Worm (Caenorhabditis elegans) whole organism, late embryonic: ENCODE results near the gene F56D3.1.

Source experiments
- C38D4.7 ChIP-seq: fragments of 200-800 bp; sonication (Bioruptor generic); optimal IDR thresholded peaks from 2 replicates; lab custom pipeline; 2018; ENCODE audit warnings: mild to moderate bottlenecking, missing genetic modification characterization, moderate library complexity, missing compliant biosample characterization
- Y22D7AL.16 ChIP-seq: sonication (generic microtip); optimal IDR thresholded peaks from 2 replicates; lab custom pipeline; 2016; ENCODE audit warnings: missing genetic modification characterization, missing compliant biosample characterization
- ceh-2 ChIP-seq: sonication (generic microtip); optimal IDR thresholded peaks from 2 replicates; lab custom pipeline; 2016; ENCODE audit warnings: missing genotype, missing genetic modification characterization, missing compliant biosample characterization
- ceh-24 ChIP-seq: sonication (generic microtip); optimal IDR thresholded peaks from 2 replicates; lab custom pipeline; 2016; ENCODE audit warnings: mild to moderate bottlenecking, missing genetic modification characterization, missing compliant biosample characterization
- ceh-30 ChIP-seq: fragments of 150-350 bp; optimal IDR thresholded peaks from 2 replicates; lab custom pipeline; 2014; ENCODE audit warnings: missing biosample characterization, missing genetic modification characterization
- ceh-31 ChIP-seq: sonication (generic microtip); optimal IDR thresholded peaks from 2 replicates; lab custom pipeline; 2016; ENCODE audit warnings: missing genetic modification characterization, missing compliant biosample characterization
- ceh-34 ChIP-seq: sonication (generic microtip); optimal IDR thresholded peaks from 2 replicates; lab custom pipeline; 2016; ENCODE audit warnings: mild to moderate bottlenecking, missing genetic modification characterization, missing compliant biosample characterization
- ceh-45 ChIP-seq: fragments of 200-800 bp; sonication (Bioruptor generic); IDR thresholded peaks from 2 replicates; pipeline ENCODE4 v1.3.6; 2022; ENCODE audit warnings: missing genetic modification reagents, missing genetic modification characterization, missing compliant biosample characterization
- ceh-48 ChIP-seq: sonication (generic microtip); optimal IDR thresholded peaks from 2 replicates; lab custom pipeline; 2016; ENCODE audit warnings: missing genetic modification characterization, inconsistent platforms, missing compliant biosample characterization
- che-1 ChIP-seq: sonication (generic microtip); optimal IDR thresholded peaks from 2 replicates; lab custom pipeline; 2016; ENCODE audit warnings: mild to moderate bottlenecking, missing genetic modification characterization, missing compliant biosample characterization
- dmd-4 ChIP-seq: sonication (generic microtip); optimal IDR thresholded peaks from 2 replicates; lab custom pipeline; 2016; ENCODE audit warnings: borderline replicate concordance, missing genetic modification characterization, missing compliant biosample characterization
- elt-2 ChIP-seq: sonication (generic microtip); optimal IDR thresholded peaks from 2 replicates; lab custom pipeline; 2016; ENCODE audit warnings: missing genetic modification reagents, missing genetic modification characterization, missing compliant biosample characterization
- elt-4 ChIP-seq: sonication (generic microtip); optimal IDR thresholded peaks from 2 replicates; lab custom pipeline; 2016; ENCODE audit warnings: missing genetic modification characterization, missing compliant biosample characterization
- ets-4 ChIP-seq: sonication (generic microtip); optimal IDR thresholded peaks from 2 replicates; lab custom pipeline; 2016; ENCODE audit warnings: missing genetic modification characterization, missing compliant biosample characterization
- fax-1 ChIP-seq: sonication (generic microtip); optimal IDR thresholded peaks from 2 replicates; lab custom pipeline; 2016; ENCODE audit warnings: missing genotype, missing genetic modification characterization, missing compliant biosample characterization
- fkh-10 ChIP-seq: fragments of 150-350 bp; optimal IDR thresholded peaks from 2 replicates; lab custom pipeline; 2014; ENCODE audit warnings: missing biosample characterization, missing genetic modification reagents, missing genetic modification characterization
- fkh-6 ChIP-seq: sonication (generic microtip); optimal IDR thresholded peaks from 2 replicates; lab custom pipeline; 2016; ENCODE audit warnings: missing genetic modification characterization, missing compliant biosample characterization
- hlh-15 ChIP-seq: sonication (generic microtip); optimal IDR thresholded peaks from 2 replicates; lab custom pipeline; 2016; ENCODE audit warnings: missing genetic modification characterization, missing compliant biosample characterization
- hlh-30 ChIP-seq: sonication (generic microtip); optimal IDR thresholded peaks from 2 replicates; lab custom pipeline; 2017; ENCODE audit warnings: antibody characterized with exemption, missing genetic modification characterization, missing compliant biosample characterization; ENCODE audit not compliant: insufficient read depth
- hlh-6 ChIP-seq: sonication (generic microtip); optimal IDR thresholded peaks from 2 replicates; lab custom pipeline; 2016; ENCODE audit warnings: missing genotype, missing genetic modification characterization, missing compliant biosample characterization
- hlh-8 ChIP-seq: sonication (generic microtip); optimal IDR thresholded peaks from 2 replicates; lab custom pipeline; 2016; ENCODE audit warnings: missing genotype, missing genetic modification characterization, missing compliant biosample characterization
- lin-11 ChIP-seq: fragments of 200-800 bp; sonication (Bioruptor generic); optimal IDR thresholded peaks from 2 replicates; lab custom pipeline; 2018; ENCODE audit warnings: mild to moderate bottlenecking, missing genetic modification characterization, missing compliant biosample characterization
- nhr-232 ChIP-seq: sonication (generic microtip); optimal IDR thresholded peaks from 2 replicates; lab custom pipeline; 2016; ENCODE audit warnings: missing genetic modification characterization, missing compliant biosample characterization
- npax-4 ChIP-seq: sonication (generic microtip); optimal IDR thresholded peaks from 2 replicates; lab custom pipeline; 2016; ENCODE audit warnings: missing genetic modification characterization, missing compliant biosample characterization
- pag-3 ChIP-seq: sonication (generic microtip); optimal IDR thresholded peaks from 2 replicates; lab custom pipeline; 2016; ENCODE audit warnings: missing compliant biosample characterization, missing genetic modification characterization, borderline replicate concordance
- pax-1 ChIP-seq: fragments of 150-350 bp; optimal IDR thresholded peaks from 2 replicates; lab custom pipeline; 2014; ENCODE audit warnings: missing biosample characterization, missing genetic modification characterization
- pha-2 ChIP-seq: sonication (generic microtip); optimal IDR thresholded peaks from 2 replicates; lab custom pipeline; 2017; ENCODE audit warnings: mild to moderate bottlenecking, missing genetic modification characterization, missing compliant biosample characterization
- pha-4 ChIP-seq: fragments of 150-350 bp; optimal IDR thresholded peaks from 2 replicates; lab custom pipeline; 2018; ENCODE audit warnings: missing biosample characterization, missing genetic modification reagents, missing genetic modification characterization
- ref-2 ChIP-seq: sonication (generic microtip); optimal IDR thresholded peaks from 2 replicates; lab custom pipeline; 2016; ENCODE audit warnings: missing genetic modification characterization, missing compliant biosample characterization
- rnt-1 ChIP-seq: sonication (generic microtip); optimal IDR thresholded peaks from 2 replicates; lab custom pipeline; 2016; ENCODE audit warnings: missing genetic modification characterization, missing compliant biosample characterization
- sox-4 ChIP-seq: sonication (generic microtip); optimal IDR thresholded peaks from 2 replicates; lab custom pipeline; 2017; ENCODE audit warnings: mild to moderate bottlenecking, missing genetic modification characterization, inconsistent platforms, missing compliant biosample characterization
- syd-9 ChIP-seq: sonication (generic microtip); optimal IDR thresholded peaks from 2 replicates; lab custom pipeline; 2016; ENCODE audit warnings: mild to moderate bottlenecking, missing genetic modification characterization, moderate library complexity, missing compliant biosample characterization
- ttx-3 ChIP-seq: sonication (generic microtip); optimal IDR thresholded peaks from 2 replicates; lab custom pipeline; 2016; ENCODE audit warnings: missing genetic modification reagents, missing genetic modification characterization, missing compliant biosample characterization
- unc-42 ChIP-seq: sonication (generic microtip); optimal IDR thresholded peaks from 2 replicates; lab custom pipeline; 2016; ENCODE audit warnings: missing genotype, missing genetic modification characterization, missing compliant biosample characterization
- unc-55 ChIP-seq: sonication (generic microtip); optimal IDR thresholded peaks from 2 replicates; lab custom pipeline; 2017; ENCODE audit warnings: missing biosample characterization, missing genetic modification reagents, missing genetic modification characterization
- zip-5 ChIP-seq: sonication (generic microtip); optimal IDR thresholded peaks from 2 replicates; lab custom pipeline; 2016; ENCODE audit warnings: missing genetic modification characterization, missing compliant biosample characterization
- ztf-16 ChIP-seq: sonication (generic microtip); optimal IDR thresholded peaks from 2 replicates; lab custom pipeline; 2017; ENCODE audit warnings: missing genetic modification characterization, missing compliant biosample characterization

Gene F56D3.1

ce11 chrII:4146039-4146438 lies at the start of gene F56D3.1:
TSS of gene F56D3.1 (plus strand) at chrII:4146339.
- no peak for TF ChIP-seq ceh-24 (tag; lab: Kevin White, UChicago)
- no peak for TF ChIP-seq fax-1 (tag; lab: Kevin White, UChicago)
- no peak for TF ChIP-seq ceh-48 (tag; lab: Kevin White, UChicago)
- TF ChIP-seq zip-5 (tag; lab: Kevin White, UChicago), result no peak

ce11 chrII:4098759-4099158 lies 47.4 kb upstream of the F56D3.1 start:
- peak; percentile 17 for TF ChIP-seq rnt-1
- TF ChIP-seq ceh-31, result peak; percentile 20
- peak; percentile 63 for TF ChIP-seq ref-2
- peak; percentile 4 for TF ChIP-seq unc-55 (GFP tag; lab: Kevin White, UChicago)
- no peak for TF ChIP-seq Y22D7AL.16 (tag; lab: Kevin White, UChicago)

- TF ChIP-seq elt-4 (tag; lab: Kevin White, UChicago) (no peak), ets-4 (tag; lab: Kevin White, UChicago) (no peak), ceh-48 (tag; lab: Kevin White, UChicago) (no peak), hlh-8 (tag; lab: Kevin White, UChicago) (no peak), pha-2 (tag; lab: Kevin White, UChicago) (no peak), elt-2 (tag; lab: Kevin White, UChicago) (no peak), unc-42 (tag; lab: Kevin White, UChicago) (no peak), pag-3 (no peak), lin-11 (tag; lab: Kevin White, UChicago) (no peak), che-1 (tag; lab: Kevin White, UChicago) (no peak), fkh-6 (no peak), ceh-2 (no peak), npax-4 (tag; lab: Kevin White, UChicago) (no peak), ceh-30 (no peak), hlh-6 (tag; lab: Kevin White, UChicago) (no peak), sox-4 (tag; lab: Kevin White, UChicago) (no peak), hlh-15 (tag; lab: Kevin White, UChicago) (no peak), C38D4.7 (no peak), ceh-45 (GFP tag; lab: Robert Waterston, UW) (no peak), syd-9 (tag; lab: Kevin White, UChicago) (no peak)
These were observed 45.7 kb upstream of the F56D3.1 start, which contains the start of gene rhgf-2 for ce11 chrII:4100485-4100884. TSS of gene rhgf-2 (plus strand) at chrII:4100785.

ce11 chrII:4102723-4103122 lies 43.4 kb upstream of the F56D3.1 start:
- no peak for TF ChIP-seq ceh-34 (tag; lab: Kevin White, UChicago)
- TF ChIP-seq pha-4 (tag; lab: Kevin White, UChicago), result no peak
- no peak for TF ChIP-seq dmd-4 (tag; lab: Kevin White, UChicago)
- no peak for TF ChIP-seq hlh-15 (tag; lab: Kevin White, UChicago)
- no peak for TF ChIP-seq fax-1 (tag; lab: Kevin White, UChicago)
- TF ChIP-seq pax-1 (tag; lab: Kevin White, UChicago), result no peak
- TF ChIP-seq hlh-30 (tag; lab: Kevin White, UChicago), result no peak
- TF ChIP-seq elt-2 (tag; lab: Kevin White, UChicago), result no peak

- TF ChIP-seq ztf-16 (no peak), che-1 (tag; lab: Kevin White, UChicago) (no peak), npax-4 (tag; lab: Kevin White, UChicago) (no peak), nhr-232 (no peak), ref-2 (peak; percentile 19), rnt-1 (no peak), ceh-45 (GFP tag; lab: Robert Waterston, UW) (no peak), unc-42 (tag; lab: Kevin White, UChicago) (peak; percentile 42), fkh-10 (GFP tag; lab: Kevin White, UChicago) (no peak), ttx-3 (tag; lab: Kevin White, UChicago) (no peak)
- TF ChIP-seq, all 69 proteins: peak for 2
These were observed 38.9 kb upstream of the F56D3.1 start for ce11 chrII:4107196-4107595.
